Fruit fly (Drosophila melanogaster) whole organism, embryonic: ENCODE measurements around the gene Hsp67Ba.

Experiments
- Atf-2 ChIP-seq: fragments of 200-800 bp; sonication (Bioruptor generic); optimal IDR thresholded peaks from 2 replicates; lab custom pipeline; 2016; ENCODE audit warnings: missing biosample characterization, missing genetic modification characterization
- CG10431 ChIP-seq: fragments of 200-800 bp; sonication (Bioruptor generic); optimal IDR thresholded peaks from 3 replicates; lab custom pipeline; 2018; ENCODE audit warnings: missing biosample characterization, mild to moderate bottlenecking, missing genetic modification characterization
- CG11723 ChIP-seq: fragments of 200-800 bp; sonication (Bioruptor generic); optimal IDR thresholded peaks from 2 replicates; lab custom pipeline; 2017; ENCODE audit warnings: missing biosample characterization, mild to moderate bottlenecking, missing genetic modification characterization
- CG12659 ChIP-seq: fragments of 200-800 bp; sonication (Bioruptor generic); optimal IDR thresholded peaks from 3 replicates; lab custom pipeline; 2017; ENCODE audit warnings: mild to moderate bottlenecking, missing biosample characterization, missing genetic modification reagents, missing genetic modification characterization
- CG1792 ChIP-seq: fragments of 200-800 bp; sonication (Bioruptor generic); optimal IDR thresholded peaks from 2 replicates; lab custom pipeline; 2016; ENCODE audit warnings: missing biosample characterization, missing genetic modification characterization
- CG18262 ChIP-seq: fragments of 200-800 bp; optimal IDR thresholded peaks from 3 replicates; lab custom pipeline; 2019; ENCODE audit warnings: missing biosample characterization, mild to moderate bottlenecking, missing genetic modification characterization, moderate library complexity
- CG2875 ChIP-seq: fragments of 200-800 bp; sonication (Bioruptor generic); optimal IDR thresholded peaks from 2 replicates; lab custom pipeline; 2017; ENCODE audit warnings: missing biosample characterization, mild to moderate bottlenecking, missing genetic modification characterization, missing genetic modification reagents
- CG30403 ChIP-seq: fragments of 200-800 bp; sonication (Bioruptor generic); optimal IDR thresholded peaks from 3 replicates; lab custom pipeline; 2016; ENCODE audit warnings: missing biosample characterization, missing genetic modification characterization
- CG3065 ChIP-seq: fragments of 200-800 bp; sonication (Bioruptor generic); optimal IDR thresholded peaks from 2 replicates; lab custom pipeline; 2016; ENCODE audit warnings: missing biosample characterization, missing genetic modification characterization
- CG31441 ChIP-seq: fragments of 200-800 bp; sonication (Bioruptor generic); IDR thresholded peaks from 2 replicates; pipeline ENCODE4 v1.3.6; 2022; ENCODE audit warnings: missing biosample characterization, missing genetic modification characterization
- CG33557 ChIP-seq: fragments of 200-800 bp; sonication (Bioruptor generic); optimal IDR thresholded peaks from 2 replicates; lab custom pipeline; 2019; ENCODE audit warnings: missing biosample characterization, mild to moderate bottlenecking, missing genetic modification characterization, moderate library complexity
- CG6254 ChIP-seq: fragments of 200-800 bp; sonication (Bioruptor generic); optimal IDR thresholded peaks from 3 replicates; lab custom pipeline; 2017; ENCODE audit warnings: mild to moderate bottlenecking, missing biosample characterization, missing genetic modification reagents, missing genetic modification characterization
- CG7745 ChIP-seq: fragments of 200-800 bp; sonication (Bioruptor generic); optimal IDR thresholded peaks from 2 replicates; lab custom pipeline; 2018; ENCODE audit warnings: missing biosample characterization, mild to moderate bottlenecking, missing genetic modification characterization, moderate library complexity
- CG7963 ChIP-seq: fragments of 200-800 bp; sonication (Bioruptor generic); IDR thresholded peaks from 3 replicates; pipeline ENCODE4 v1.3.6; 2022; ENCODE audit warnings: missing biosample characterization, missing genetic modification characterization; ENCODE audit not compliant: partially characterized antibody
- CG9609 ChIP-seq: fragments of 200-800 bp; sonication (Bioruptor generic); optimal IDR thresholded peaks from 3 replicates; lab custom pipeline; 2016; ENCODE audit warnings: missing biosample characterization, missing genetic modification characterization
- Deaf1 ChIP-seq: fragments of 200-800 bp; optimal IDR thresholded peaks from 3 replicates; lab custom pipeline; 2019; ENCODE audit warnings: missing biosample characterization, mild to moderate bottlenecking, missing genetic modification characterization, moderate library complexity
- ERR ChIP-seq: fragments of 200-800 bp; sonication (Bioruptor generic); optimal IDR thresholded peaks from 2 replicates; lab custom pipeline; 2016; ENCODE audit warnings: missing biosample characterization, missing genetic modification characterization
- Hmr ChIP-seq: fragments of 200-800 bp; sonication (Bioruptor generic); optimal IDR thresholded peaks from 3 replicates; lab custom pipeline; 2017; ENCODE audit warnings: mild to moderate bottlenecking, missing biosample characterization, missing genetic modification reagents, missing genetic modification characterization
- Hr3 ChIP-seq: fragments of 200-800 bp; sonication (Bioruptor generic); optimal IDR thresholded peaks from 3 replicates; lab custom pipeline; 2016; ENCODE audit warnings: missing biosample characterization, missing genetic modification characterization
- Kr ChIP-seq: fragments of 200-800 bp; sonication (Bioruptor generic); optimal IDR thresholded peaks from 2 replicates; lab custom pipeline; 2017; ENCODE audit warnings: missing biosample characterization, mild to moderate bottlenecking, missing genetic modification characterization
- Lhr ChIP-seq: fragments of 200-800 bp; sonication (Bioruptor generic); optimal IDR thresholded peaks from 3 replicates; lab custom pipeline; 2017; ENCODE audit warnings: mild to moderate bottlenecking, missing biosample characterization, missing genetic modification reagents, missing genetic modification characterization
- Med ChIP-seq: fragments of 200-800 bp; sonication (Bioruptor generic); peaks from one replicate; lab custom pipeline; 2016; ENCODE audit warnings: missing biosample characterization, missing genetic modification characterization, mild to moderate bottlenecking, inconsistent platforms, moderate library complexity
- Mes4 ChIP-seq: fragments of 200-800 bp; sonication (Bioruptor generic); optimal IDR thresholded peaks from 2 replicates; lab custom pipeline; 2016; ENCODE audit warnings: missing biosample characterization, missing genetic modification characterization
- Oaz ChIP-seq: fragments of 200-800 bp; sonication (Bioruptor generic); IDR thresholded peaks from 2 replicates; pipeline ENCODE4 v1.3.6; 2022; ENCODE audit warnings: missing biosample characterization, missing genetic modification characterization
- Rfx ChIP-seq: fragments of 200-800 bp; sonication (Bioruptor generic); IDR thresholded peaks from 2 replicates; pipeline ENCODE4 v1.3.6; 2022; ENCODE audit warnings: missing biosample characterization, missing genetic modification characterization
- abd-A ChIP-seq: fragments of 200-800 bp; sonication (Bioruptor generic); optimal IDR thresholded peaks from 3 replicates; lab custom pipeline; 2019; ENCODE audit warnings: missing biosample characterization, mild to moderate bottlenecking, missing genetic modification characterization, moderate library complexity
- bigmax ChIP-seq: fragments of 200-800 bp; sonication (Bioruptor generic); optimal IDR thresholded peaks from 2 replicates; lab custom pipeline; 2018; ENCODE audit warnings: missing biosample characterization, mild to moderate bottlenecking, missing genetic modification characterization
- cato ChIP-seq: fragments of 200-800 bp; sonication (Bioruptor generic); optimal IDR thresholded peaks from 2 replicates; lab custom pipeline; 2016; ENCODE audit warnings: missing biosample characterization, missing genetic modification characterization, borderline replicate concordance
- dati ChIP-seq: fragments of 200-800 bp; sonication (Bioruptor generic); IDR thresholded peaks from 2 replicates; pipeline ENCODE4 v1.3.6; 2022; ENCODE audit warnings: missing biosample characterization, missing genetic modification characterization
- fd102C ChIP-seq: fragments of 200-800 bp; sonication (Bioruptor generic); optimal IDR thresholded peaks from 2 replicates; lab custom pipeline; 2018; ENCODE audit warnings: missing biosample characterization, mild to moderate bottlenecking, missing genetic modification characterization, moderate library complexity
- gce ChIP-seq: fragments of 200-800 bp; sonication (Bioruptor generic); IDR thresholded peaks from 3 replicates; pipeline ENCODE4 v1.3.6; 2022; ENCODE audit warnings: missing biosample characterization, missing genetic modification characterization
- gcm2 ChIP-seq: fragments of 200-800 bp; sonication (Bioruptor generic); optimal IDR thresholded peaks from 2 replicates; lab custom pipeline; 2016; ENCODE audit warnings: missing biosample characterization, missing genetic modification characterization
- gem ChIP-seq: fragments of 200-800 bp; sonication (Bioruptor generic); optimal IDR thresholded peaks from 2 replicates; lab custom pipeline; 2019; ENCODE audit warnings: missing biosample characterization, mild to moderate bottlenecking, missing genetic modification characterization, moderate library complexity
- gro ChIP-seq: fragments of 200-800 bp; sonication (Bioruptor generic); optimal IDR thresholded peaks from 2 replicates; lab custom pipeline; 2016; ENCODE audit warnings: missing biosample characterization, missing genetic modification characterization
- hth ChIP-seq: fragments of >200 bp; optimal IDR thresholded peaks from 2 replicates; lab custom pipeline; 2017; ENCODE audit warnings: inconsistent platforms
- ind ChIP-seq: fragments of 200-800 bp; sonication (Bioruptor generic); optimal IDR thresholded peaks from 3 replicates; lab custom pipeline; 2016; ENCODE audit warnings: missing biosample characterization, missing genetic modification characterization
- jing ChIP-seq: fragments of 200-800 bp; sonication (Bioruptor generic); optimal IDR thresholded peaks from 2 replicates; lab custom pipeline; 2018; ENCODE audit warnings: missing biosample characterization, mild to moderate bottlenecking, missing genetic modification characterization
- lab ChIP-seq: fragments of 200-800 bp; sonication (Bioruptor generic); optimal IDR thresholded peaks from 3 replicates; lab custom pipeline; 2017; ENCODE audit warnings: missing biosample characterization, missing genetic modification characterization, mild to moderate bottlenecking, moderate library complexity, missing genetic modification reagents
- lilli ChIP-seq: fragments of 200-800 bp; sonication (Bioruptor generic); optimal IDR thresholded peaks from 3 replicates; lab custom pipeline; 2016; ENCODE audit warnings: missing biosample characterization, missing genetic modification characterization
- luna ChIP-seq: fragments of 200-800 bp; sonication (Bioruptor generic); optimal IDR thresholded peaks from 2 replicates; lab custom pipeline; 2016; ENCODE audit warnings: missing biosample characterization, missing genetic modification characterization
- nmo ChIP-seq: fragments of 200-800 bp; sonication (Bioruptor generic); optimal IDR thresholded peaks from 2 replicates; lab custom pipeline; 2018; ENCODE audit warnings: missing biosample characterization, mild to moderate bottlenecking, missing genetic modification characterization, moderate library complexity
- otp ChIP-seq: fragments of 200-800 bp; sonication (Bioruptor generic); IDR thresholded peaks from 3 replicates; pipeline ENCODE4, ENCODE4 v1.3.6; 2022; ENCODE audit warnings: missing biosample characterization, missing genetic modification characterization
- pb ChIP-seq: fragments of 200-800 bp; sonication (Bioruptor generic); optimal IDR thresholded peaks from 3 replicates; lab custom pipeline; 2016; ENCODE audit warnings: missing biosample characterization, missing genetic modification characterization
- pfk ChIP-seq: fragments of 200-800 bp; sonication (Bioruptor generic); optimal IDR thresholded peaks from 2 replicates; lab custom pipeline; 2018; ENCODE audit warnings: missing biosample characterization, mild to moderate bottlenecking, missing genetic modification characterization, moderate library complexity
- psq ChIP-seq: fragments of 200-800 bp; sonication (Bioruptor generic); optimal IDR thresholded peaks from 2 replicates; lab custom pipeline; 2017; ENCODE audit warnings: missing biosample characterization, missing genetic modification characterization
- shn ChIP-seq: fragments of 200-800 bp; sonication (Bioruptor generic); optimal IDR thresholded peaks from 3 replicates; lab custom pipeline; 2016; ENCODE audit warnings: missing biosample characterization, missing genetic modification characterization
- toy ChIP-seq: fragments of 200-800 bp; sonication (Bioruptor generic); IDR thresholded peaks from 2 replicates; pipeline ENCODE4 v1.3.6; 2022; ENCODE audit warnings: missing biosample characterization, missing genetic modification characterization
- trem ChIP-seq: fragments of 200-800 bp; optimal IDR thresholded peaks from 3 replicates; lab custom pipeline; 2019; ENCODE audit warnings: missing biosample characterization, mild to moderate bottlenecking, missing genetic modification characterization, moderate library complexity
- ttk ChIP-seq: fragments of 200-800 bp; sonication (Bioruptor generic); IDR thresholded peaks from 2 replicates; pipeline ENCODE4 v2.1.2; 2022; ENCODE audit warnings: missing biosample characterization, missing genetic modification characterization
- twi ChIP-seq: fragments of 200-800 bp; optimal IDR thresholded peaks from 2 replicates; lab custom pipeline; 2019; ENCODE audit warnings: missing biosample characterization, mild to moderate bottlenecking, missing genetic modification characterization, moderate library complexity
- vfl ChIP-seq: fragments of 200-800 bp; sonication (Bioruptor generic); optimal IDR thresholded peaks from 2 replicates; lab custom pipeline; 2016; ENCODE audit warnings: missing biosample characterization, missing genetic modification characterization

Hsp67Ba gene

dm6 chr3L:9366850-9367430 lies 12.4 kb downstream of the Hsp67Ba start, which contains the start of the genes Klp67A and CG4452 (continued):
- TF ChIP-seq gce (GFP tag; lab: Robert Waterston, UW) (no peak), Hmr (GFP tag; lab: Kevin White, UChicago) (no peak), toy (GFP tag; lab: Robert Waterston, UW) (no peak), CG11723 (peak; percentile 16), lab (GFP tag; lab: Kevin White, UChicago) (no peak), Oaz (GFP tag; lab: Robert Waterston, UW) (no peak), trem (tag; lab: Kevin White, UChicago) (peak; percentile 77), luna (GFP tag; lab: Kevin White, UChicago) (no peak), abd-A (tag; lab: Kevin White, UChicago) (no peak), CG31441 (GFP tag; lab: Robert Waterston, UW) (no peak; the same call in 1 of the 2 replicates), psq (GFP tag; lab: Kevin White, UChicago) (peak; percentile 99), fd102C (GFP tag; lab: Kevin White, UChicago) (no peak), hth (lab: Kevin White, UChicago) (no peak), twi (tag; lab: Kevin White, UChicago) (peak; percentile 52), CG10431 (no peak), CG18262 (tag; lab: Kevin White, UChicago) (peak; percentile 68), CG2875 (GFP tag; lab: Kevin White, UChicago) (no peak), lilli (peak; percentile 58), CG33557 (peak; percentile 55), CG1792 (GFP tag; lab: Kevin White, UChicago) (no peak), pfk (GFP tag; lab: Kevin White, UChicago) (no peak), gem (tag; lab: Kevin White, UChicago) (no peak), cato (GFP tag; lab: Kevin White, UChicago) (peak; percentile 36), bigmax (no peak), Hr3 (GFP tag; lab: Kevin White, UChicago) (peak; percentile 43), Kr (GFP tag; lab: Kevin White, UChicago) (no peak), CG3065 (GFP tag; lab: Kevin White, UChicago) (no peak), vfl (GFP tag; lab: Kevin White, UChicago) (peak; percentile 61), gcm2 (GFP tag; lab: Kevin White, UChicago) (no peak), CG9609 (GFP tag; lab: Kevin White, UChicago) (no peak), ERR (no peak), CG12659 (GFP tag; lab: Kevin White, UChicago) (peak; percentile 79), shn (no peak), Deaf1 (tag; lab: Kevin White, UChicago) (no peak), CG7963 (GFP tag; lab: Robert Waterston, UW) (peak; percentile 78), jing (no peak), nmo (peak; percentile 79), pb (GFP tag; lab: Kevin White, UChicago) (no peak), ttk (no peak), gro (GFP tag; lab: Kevin White, UChicago) (no peak), CG30403 (GFP tag; lab: Kevin White, UChicago) (peak; percentile 69), otp (GFP tag; lab: Robert Waterston, UW) (no peak), Rfx (GFP tag; lab: Robert Waterston, UW) (peak; percentile 52), Med (GFP tag; lab: Kevin White, UChicago) (peak; percentile 87), Lhr (peak; percentile 67), CG6254 (no peak), CG7745 (tag; lab: Kevin White, UChicago) (no peak), dati (GFP tag; lab: Robert Waterston, UW) (no peak), ind (GFP tag; lab: Kevin White, UChicago) (peak; percentile 36), Mes4 (GFP tag; lab: Kevin White, UChicago) (no peak), Atf-2 (GFP tag; lab: Kevin White, UChicago) (no peak)
